Worm (Caenorhabditis elegans) whole organism, L1 larva: Measurements from ENCODE around the gene Y37E11AM.3.

Experiments used
- ama-1 ChIP-seq: fragments of 150-350 bp; optimal IDR thresholded peaks from 2 replicates; lab custom pipeline; 2014
- fos-1 ChIP-seq: fragments of 150-350 bp; optimal IDR thresholded peaks from 2 replicates; lab custom pipeline; 2014; ENCODE audit warnings: missing biosample characterization, missing genetic modification characterization
- nhr-90 ChIP-seq: sonication (generic microtip); optimal IDR thresholded peaks from 2 replicates; lab custom pipeline; 2016; ENCODE audit warnings: mild to moderate bottlenecking, missing genetic modification characterization, missing compliant biosample characterization; ENCODE audit not compliant: poor library complexity
- pag-3 ChIP-seq: sonication (generic microtip); optimal IDR thresholded peaks from 2 replicates; lab custom pipeline; 2017; ENCODE audit warnings: missing genetic modification characterization, mild to moderate bottlenecking, missing compliant biosample characterization, antibody characterized with exemption, borderline replicate concordance; ENCODE audit not compliant: insufficient read depth
- sup-37 ChIP-seq: fragments of 200-800 bp; sonication (Bioruptor generic); optimal IDR thresholded peaks from 2 replicates; lab custom pipeline; 2018; ENCODE audit warnings: mild to moderate bottlenecking, missing genetic modification characterization, missing compliant biosample characterization
- unc-86 ChIP-seq: sonication (generic microtip); optimal IDR thresholded peaks from 2 replicates; lab custom pipeline; 2016; ENCODE audit warnings: missing genetic modification characterization, missing compliant biosample characterization
- ztf-11 ChIP-seq, 2 experiments: sonication (generic microtip); optimal IDR thresholded peaks; 2 replicates each; lab custom pipeline; 2016 to 2017; ENCODE audit warnings: missing genetic modification characterization in 2 of 2, missing biosample characterization in 1 of 2, missing compliant biosample characterization in 1 of 2

DNA sequence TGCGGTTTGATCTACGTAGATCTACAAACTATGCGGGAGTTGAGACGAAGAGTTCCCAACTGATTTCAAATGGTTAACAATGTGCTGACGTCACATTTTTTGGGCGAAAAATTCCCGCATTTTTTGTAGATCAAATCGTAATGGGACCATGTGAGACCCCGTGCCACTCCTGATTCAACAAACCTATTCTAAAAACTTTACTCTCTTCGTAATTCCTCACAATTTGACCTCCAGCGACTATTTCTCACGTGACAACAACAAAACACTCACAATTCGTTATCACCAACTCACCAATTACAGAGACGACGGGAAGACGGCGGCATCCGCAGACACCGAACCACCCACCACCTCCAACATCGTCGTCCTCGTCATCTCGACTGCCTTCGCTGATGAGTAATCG is 24.8 kb upstream of the Y37E11AM.3 start, which contains the start of gene siah-1:
- no peak for TF ChIP-seq pag-3
- TF ChIP-seq ztf-11 (tag; optimal IDR thresholded peaks at IDR 0.05; lab: Kevin White, UChicago) = no peak
- no peak for TF ChIP-seq nhr-90 (tag; lab: Kevin White, UChicago)
- TF ChIP-seq unc-86 (tag; lab: Kevin White, UChicago) = no peak
- TF ChIP-seq fos-1 (tag; lab: Kevin White, UChicago) = no peak
- TF ChIP-seq ama-1 (lab: Kevin White, UChicago) = no peak
- no peak for TF ChIP-seq sup-37 (GFP tag; lab: Kevin White, UChicago)
